Worm (Caenorhabditis elegans) whole organism, midembryonic: ENCODE results near the gene sru-37.

Experiments
- T22C8.4 ChIP-seq: fragments of 200-800 bp; sonication (Bioruptor generic); IDR thresholded peaks from 2 replicates; pipeline ENCODE4 v1.3.6; 2022; ENCODE audit warnings: missing genetic modification characterization, missing compliant biosample characterization
- cog-1 ChIP-seq: sonication (generic microtip); optimal IDR thresholded peaks from 2 replicates; lab custom pipeline; 2016; ENCODE audit warnings: missing genetic modification characterization, missing compliant biosample characterization
- flt-1 ChIP-seq: fragments of 200-800 bp; sonication (Bioruptor generic); IDR thresholded peaks from 2 replicates; pipeline ENCODE4 v1.3.6; 2022; ENCODE audit warnings: missing genetic modification characterization, missing compliant biosample characterization
- klf-2 ChIP-seq: fragments of 200-800 bp; sonication (Bioruptor generic); conservative IDR thresholded peaks from 2 replicates; pipeline ENCODE4 v1.3.6; 2022; ENCODE audit warnings: missing genetic modification reagents, missing genetic modification characterization, missing compliant biosample characterization
- med-1 ChIP-seq: sonication (generic microtip); optimal IDR thresholded peaks from 2 replicates; lab custom pipeline; 2017; ENCODE audit warnings: missing genetic modification characterization, mild to moderate bottlenecking, missing compliant biosample characterization, antibody characterized with exemption, missing genetic modification reagents; ENCODE audit not compliant: insufficient read depth
- ref-1 ChIP-seq: fragments of 200-800 bp; sonication (Bioruptor generic); conservative IDR thresholded peaks from 2 replicates; pipeline ENCODE4 v1.3.6; 2022; ENCODE audit warnings: missing genetic modification reagents, missing genetic modification characterization, missing compliant biosample characterization
- tab-1 ChIP-seq: fragments of 200-800 bp; sonication (Bioruptor generic); IDR thresholded peaks from 2 replicates; pipeline ENCODE4 v1.3.6; 2022; ENCODE audit warnings: missing genetic modification characterization, missing compliant biosample characterization
- ztf-23 ChIP-seq: fragments of 200-800 bp; sonication (Bioruptor generic); IDR thresholded peaks from 2 replicates; pipeline ENCODE4 v1.3.6; 2022; ENCODE audit warnings: missing genetic modification reagents, missing genetic modification characterization, missing compliant biosample characterization
- ztf-29 ChIP-seq: fragments of 200-800 bp; sonication (Bioruptor generic); IDR thresholded peaks from 2 replicates; pipeline ENCODE4 v1.3.6; 2022; ENCODE audit warnings: missing genetic modification reagents, missing genetic modification characterization, missing compliant biosample characterization

sru-37 gene

DNA sequence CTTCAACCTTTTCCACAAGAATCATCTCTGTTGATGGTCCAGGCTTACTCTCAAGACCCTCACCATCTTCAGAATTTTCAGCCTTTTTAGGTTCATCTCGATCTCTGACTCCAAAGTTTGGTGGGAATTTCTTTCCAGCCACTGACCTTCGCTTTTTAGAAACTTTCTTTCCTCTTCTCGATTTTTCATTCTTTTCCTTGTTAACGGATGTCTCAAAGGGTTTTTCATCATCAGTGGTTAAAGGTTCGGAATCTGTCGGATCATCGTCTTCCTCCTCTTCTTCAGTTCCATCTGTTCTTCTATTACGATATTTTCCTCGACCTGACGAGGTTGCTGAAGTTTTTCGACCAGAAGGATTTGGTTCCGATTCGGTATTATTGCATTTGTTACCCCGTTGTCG, 43.3 kb downstream of the sru-37 start:
- no peak for TF ChIP-seq cog-1 (tag; lab: Kevin White, UChicago)
- no peak for TF ChIP-seq ztf-29
- TF ChIP-seq ref-1 (GFP tag; lab: Robert Waterston, UW): no peak
- TF ChIP-seq tab-1 (GFP tag; lab: Robert Waterston, UW): no peak
- no peak for TF ChIP-seq flt-1 (GFP tag; lab: Robert Waterston, UW)
- no peak for TF ChIP-seq T22C8.4 (GFP tag; lab: Robert Waterston, UW)
- TF ChIP-seq med-1: no peak
- TF ChIP-seq ztf-23 (GFP tag; lab: Robert Waterston, UW): no peak
- no peak for TF ChIP-seq klf-2 (GFP tag; lab: Robert Waterston, UW)

DNA sequence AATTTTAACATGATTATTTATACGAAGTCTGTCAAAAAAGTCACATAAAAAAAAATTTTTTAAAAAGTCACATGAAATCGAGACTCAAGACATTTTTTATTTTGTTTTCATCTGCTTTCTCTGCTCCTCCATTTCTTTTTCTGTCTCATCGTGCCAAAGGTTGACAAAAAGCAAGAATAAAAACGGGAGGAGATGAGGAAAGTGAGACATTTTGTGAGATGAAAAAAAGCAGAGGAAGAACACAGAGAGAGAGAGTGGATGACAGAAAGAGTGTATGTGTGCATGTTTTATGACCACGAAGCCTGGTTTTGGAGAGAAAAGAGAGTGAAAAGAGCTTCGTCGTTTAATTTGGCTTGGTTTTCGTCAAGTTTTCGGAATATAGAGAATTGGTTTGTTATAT, 48.5 kb downstream of the sru-37 start:
- no peak for TF ChIP-seq cog-1 (tag; lab: Kevin White, UChicago)
- no peak for TF ChIP-seq klf-2 (GFP tag; lab: Robert Waterston, UW)
- no peak for TF ChIP-seq med-1
- no peak for TF ChIP-seq T22C8.4 (GFP tag; lab: Robert Waterston, UW)
- no peak for TF ChIP-seq ztf-23 (GFP tag; lab: Robert Waterston, UW)
- no peak for TF ChIP-seq flt-1 (GFP tag; lab: Robert Waterston, UW)
- no peak for TF ChIP-seq tab-1 (GFP tag; lab: Robert Waterston, UW)
- TF ChIP-seq ref-1 (GFP tag; lab: Robert Waterston, UW): no peak
- TF ChIP-seq ztf-29: no peak
